Worm (Caenorhabditis elegans): ENCODE data around the gene flh-2.

The flh-2 gene

ce11 chrIII:5002231-5002630, 50.3 kb downstream of the flh-2 start, which contains the start of gene R144.10:
Gene R144.10 (minus strand): TSS chrIII:5002331.
- TF ChIP-seq dao-5 (tag; optimal IDR thresholded peaks at IDR 0.05) = no peak
- TF ChIP-seq W03F9.2 (tag; optimal IDR thresholded peaks at IDR 0.05) = no peak
- TF ChIP-seq him-1 (tag; optimal IDR thresholded peaks at IDR 0.05) = no peak

- TF ChIP-seq him-1 (tag; optimal IDR thresholded peaks at IDR 0.05) = no peak
These were observed 52.7 kb downstream of the flh-2 start, which contains the start of gene R144.6 for ce11 chrIII:5004621-5005020. Gene R144.6 (minus strand): TSS chrIII:5004721.

Data from whole organism, L4/young adult.